Worm (Caenorhabditis elegans): ENCODE measurements around the gene srx-117.

DNA sequence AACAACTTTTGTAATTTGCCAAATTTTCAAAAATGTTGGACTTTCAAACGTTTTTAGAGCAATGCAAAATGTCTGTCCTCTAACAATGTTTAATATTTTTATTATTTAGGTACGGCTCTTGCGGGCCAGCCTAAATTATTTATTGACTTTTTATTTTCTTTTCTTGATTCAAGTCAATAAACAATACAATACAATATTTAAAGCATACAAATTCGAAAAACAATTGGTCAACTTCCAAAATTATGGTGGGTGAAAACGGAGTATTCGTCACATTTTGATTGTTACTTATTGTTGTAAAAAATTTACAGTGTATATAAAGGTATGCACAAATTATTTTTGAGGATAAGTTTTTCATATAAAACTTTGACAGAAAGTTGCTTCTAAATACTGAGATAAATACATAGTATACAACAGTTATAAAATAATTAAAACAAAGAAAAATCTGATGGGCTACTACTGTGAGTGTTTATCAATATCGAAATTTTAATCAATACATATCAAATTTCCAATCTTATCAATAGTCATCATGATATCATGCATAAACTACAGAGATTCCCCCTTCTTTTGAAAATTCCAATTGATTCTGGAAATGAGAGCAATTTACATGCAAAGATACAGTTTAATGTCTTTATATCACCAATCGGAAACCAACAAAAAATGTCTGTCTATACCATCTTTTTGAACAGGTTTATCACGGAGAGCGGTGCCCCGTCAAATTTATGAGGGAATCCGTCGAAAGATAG lies 47.6 kb downstream of the srx-117 start, which contains the start of gene F25B4.8:
- no peak for TF ChIP-seq nfyb-1 (GFP tag; IDR thresholded peaks at IDR 0.05)
- no peak for TF ChIP-seq nfya-2 (GFP tag; IDR thresholded peaks at IDR 0.05)
- no peak for TF ChIP-seq nhr-27 (tag; optimal IDR thresholded peaks at IDR 0.05)
- no peak for TF ChIP-seq F57A8.1 (GFP tag; optimal IDR thresholded peaks at IDR 0.05)
- no peak for TF ChIP-seq K12H6.12 (tag; optimal IDR thresholded peaks at IDR 0.05)
- no peak for TF ChIP-seq nfya-1 (tag; optimal IDR thresholded peaks at IDR 0.05; ENCODE audit: borderline replicate concordance, insufficient read depth)
- no peak for TF ChIP-seq bed-1 (GFP tag; IDR thresholded peaks at IDR 0.05)
- no peak for TF ChIP-seq ceh-91 (GFP tag; IDR thresholded peaks at IDR 0.05)
- no peak for TF ChIP-seq snpc-4 (GFP tag; optimal IDR thresholded peaks at IDR 0.05)
- no peak for TF ChIP-seq snpc-4 (tag; optimal IDR thresholded peaks at IDR 0.05)
- no peak for TF ChIP-seq sptf-2 (GFP tag; optimal IDR thresholded peaks at IDR 0.05)
- no peak for TF ChIP-seq madf-8 (GFP tag; conservative IDR thresholded peaks at IDR 0.05)
- no peak for TF ChIP-seq F57C9.4 (tag; optimal IDR thresholded peaks at IDR 0.05)
- TF ChIP-seq zim-3 (tag; optimal IDR thresholded peaks at IDR 0.05): no peak
- TF ChIP-seq B0019.2 (GFP tag; conservative IDR thresholded peaks at IDR 0.05): no peak
